Worm (Caenorhabditis elegans): ENCODE results near the gene ttr-7.

Gene ttr-7

DNA sequence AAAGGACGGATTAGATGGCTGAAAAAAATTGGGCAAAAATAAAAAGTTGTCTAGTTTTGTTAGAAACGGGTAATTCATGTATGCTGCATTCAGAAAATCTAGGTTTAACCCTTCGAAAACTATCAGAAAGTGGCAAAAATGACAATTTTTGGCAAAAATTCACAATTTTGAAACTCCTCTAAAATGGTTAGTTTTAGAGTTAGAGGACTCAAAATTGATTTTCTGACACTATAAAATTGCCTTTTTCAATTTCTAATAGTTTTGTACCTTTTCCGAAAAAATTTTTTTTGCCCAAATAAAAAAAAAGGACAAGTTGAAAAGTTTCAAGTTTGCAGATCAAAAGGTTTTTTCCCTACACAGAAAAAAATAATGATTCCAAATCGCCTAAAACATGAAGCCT, 29.2 kb upstream of the ttr-7 start:
- TF ChIP-seq pha-4 (GFP tag; IDR thresholded peaks at IDR 0.05) (no peak), pha-4 (tag; optimal IDR thresholded peaks at IDR 0.05) (no peak), F49E8.2 (tag; optimal IDR thresholded peaks at IDR 0.05; ENCODE audit: borderline replicate concordance) (no peak), attf-4 (tag; optimal IDR thresholded peaks at IDR 0.05) (no peak), F10B5.3 (tag; optimal IDR thresholded peaks at IDR 0.05) (no peak), ztf-7 (tag; optimal IDR thresholded peaks at IDR 0.05) (no peak)

- TF ChIP-seq T20F7.1 (GFP tag; optimal IDR thresholded peaks at IDR 0.05) (no peak), F26F4.8 (GFP tag; conservative IDR thresholded peaks at IDR 0.05) (no peak), sdz-12 (GFP tag; optimal IDR thresholded peaks at IDR 0.05) (no peak)
These were observed 28.3 kb upstream of the ttr-7 start, which contains the start of gene gtf-2H5 for ce11 chrIII:577467-577866. TSS of gene gtf-2H5 (minus strand) at chrIII:577567.

DNA sequence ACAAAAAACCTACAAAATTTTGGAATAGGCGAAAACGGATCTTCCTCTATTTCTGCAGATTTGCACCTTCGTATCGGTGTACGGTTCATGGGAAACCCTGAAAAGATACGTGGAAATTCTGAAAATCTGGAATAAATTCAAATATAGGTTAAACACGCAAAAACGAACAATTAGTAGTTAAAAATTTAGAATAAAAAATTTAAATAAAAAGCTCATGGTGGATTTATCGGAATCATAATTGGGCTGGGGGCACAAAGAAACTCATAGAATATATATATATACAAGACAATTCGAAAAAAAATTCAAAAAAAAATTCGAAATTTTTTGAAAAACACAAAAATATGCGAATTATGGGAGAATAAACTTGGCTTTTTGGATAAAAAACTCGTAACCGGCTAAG, 18.8 kb upstream of the ttr-7 start, which contains the start of gene helq-1:
helq-1 (minus strand) TSS at position 101 of the 400 bp plus-strand sequence.
- TF ChIP-seq egl-43 (GFP tag; IDR thresholded peaks at IDR 0.05): no peak
- TF ChIP-seq nhr-28 (tag; optimal IDR thresholded peaks at IDR 0.05): no peak
- TF ChIP-seq nhr-48 (tag; optimal IDR thresholded peaks at IDR 0.05): no peak
- TF ChIP-seq T26A8.4 (GFP tag; IDR thresholded peaks at IDR 0.05): no peak
- no peak for TF ChIP-seq nhr-6 (tag; optimal IDR thresholded peaks at IDR 0.05)

- TF ChIP-seq daf-8 (GFP tag; IDR thresholded peaks at IDR 0.05) (no peak), egl-43 (GFP tag; IDR thresholded peaks at IDR 0.05) (0 out of 2 replicates have a peak, but pooled peaks have one; percentile 14), set-16 (GFP tag; IDR thresholded peaks at IDR 0.05) (peak; percentile 83; the same call in 1 of the 2 replicates)
These were observed 10.4 kb upstream of the ttr-7 start for ce11 chrIII:595449-595848.

ce11 chrIII:598168-598567, 7.6 kb upstream of the ttr-7 start:
- TF ChIP-seq dmd-9 (GFP tag; IDR thresholded peaks at IDR 0.05): no peak
- no peak for TF ChIP-seq Y75B8A.6 (GFP tag; IDR thresholded peaks at IDR 0.05)
- TF ChIP-seq nhr-111 (GFP tag; optimal IDR thresholded peaks at IDR 0.05): no peak
- TF ChIP-seq Y48G9A.11 (GFP tag; IDR thresholded peaks at IDR 0.05): no peak
- TF ChIP-seq egl-43 (GFP tag; IDR thresholded peaks at IDR 0.05): no peak
- no peak for TF ChIP-seq ZK337.2 (GFP tag; IDR thresholded peaks at IDR 0.05)
- peak; percentile 59 for TF ChIP-seq mxl-3 (GFP tag; optimal IDR thresholded peaks at IDR 0.05)
- TF ChIP-seq spr-1 (tag; optimal IDR thresholded peaks at IDR 0.05): no peak
- no peak for TF ChIP-seq nhr-237 (tag; optimal IDR thresholded peaks at IDR 0.05)
- no peak for TF ChIP-seq ztf-11 (tag; optimal IDR thresholded peaks at IDR 0.05)
- TF ChIP-seq lin-15B (tag; optimal IDR thresholded peaks at IDR 0.05): no peak
- no peak for TF ChIP-seq jun-1 (tag; optimal IDR thresholded peaks at IDR 0.05)
- no peak for TF ChIP-seq daf-19 (GFP tag; conservative IDR thresholded peaks at IDR 0.05)
- TF ChIP-seq aly-2 (tag; optimal IDR thresholded peaks at IDR 0.05): no peak
- no peak for TF ChIP-seq ama-1 (optimal IDR thresholded peaks at IDR 0.05)
- no peak for TF ChIP-seq ztf-7 (tag; optimal IDR thresholded peaks at IDR 0.05)
- no peak for TF ChIP-seq madf-5 (GFP tag; IDR thresholded peaks at IDR 0.05)
- no peak for TF ChIP-seq D1046.2 (GFP tag; IDR thresholded peaks at IDR 0.05)
- no peak for TF ChIP-seq gei-8 (GFP tag; optimal IDR thresholded peaks at IDR 0.05)
- no peak for TF ChIP-seq saeg-2 (GFP tag; IDR thresholded peaks at IDR 0.05)
- TF ChIP-seq zip-11 (GFP tag; IDR thresholded peaks at IDR 0.05): no peak
- TF ChIP-seq php-3 (GFP tag; IDR thresholded peaks at IDR 0.05): 0 out of 2 replicates have a peak, but pooled peaks have one; percentile 16
- TF ChIP-seq daf-8 (GFP tag; IDR thresholded peaks at IDR 0.05): no peak
- no peak for TF ChIP-seq nhr-42 (GFP tag; IDR thresholded peaks at IDR 0.05)
- no peak for TF ChIP-seq ceh-82 (tag; optimal IDR thresholded peaks at IDR 0.05)
- TF ChIP-seq pqm-1 (tag; optimal IDR thresholded peaks at IDR 0.05): no peak
- no peak for TF ChIP-seq lir-3 (tag; optimal IDR thresholded peaks at IDR 0.05)
- TF ChIP-seq egl-27 (tag; optimal IDR thresholded peaks at IDR 0.05): no peak
- TF ChIP-seq tag-97 (GFP tag; IDR thresholded peaks at IDR 0.05): no peak
- no peak for TF ChIP-seq nhr-76 (tag; optimal IDR thresholded peaks at IDR 0.05)
- TF ChIP-seq aha-1 (tag): no peak
- peak; percentile 31 for TF ChIP-seq dve-1 (tag; optimal IDR thresholded peaks at IDR 0.05; ENCODE audit: insufficient read depth)
- TF ChIP-seq mxl-2 (GFP tag; conservative IDR thresholded peaks at IDR 0.05): no peak
- TF ChIP-seq nhr-6 (tag; optimal IDR thresholded peaks at IDR 0.05): peak; percentile 31

Measured in whole organism, L4 larva.